Worm (Caenorhabditis elegans): Measurements from ENCODE around the gene C42D4.18.

The C42D4.18 gene

ce11 chrIV:7133983-7134382 is 32.6 kb upstream of the C42D4.18 start, which contains the start of gene mutd-1:
Gene mutd-1 (minus strand): TSS chrIV:7134083.
- 0 out of 2 replicates have a peak, but pooled peaks have one; percentile 15 for TF ChIP-seq nfyb-1 (GFP tag; IDR thresholded peaks at IDR 0.05)
- TF ChIP-seq dox-1 (GFP tag; IDR thresholded peaks at IDR 0.05) = no peak

DNA sequence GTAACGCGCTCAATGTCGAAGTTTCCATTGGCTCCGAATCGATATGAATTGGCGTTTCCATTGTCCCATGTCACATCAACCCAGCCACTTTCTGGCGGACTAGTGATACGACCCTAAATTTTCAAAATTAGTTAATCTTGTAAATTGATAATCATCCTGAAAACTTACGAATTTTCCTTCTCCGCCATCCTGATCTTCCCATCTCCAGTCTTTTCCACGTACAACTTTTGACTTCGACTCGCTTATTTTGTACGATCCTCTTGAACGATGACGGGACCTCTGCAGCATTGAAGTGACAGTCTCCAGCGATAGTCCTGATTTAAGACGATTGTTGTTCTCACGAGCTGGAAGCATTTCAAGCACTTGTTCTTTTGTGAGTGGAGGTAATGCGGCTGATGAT is 27.4 kb upstream of the C42D4.18 start:
- TF ChIP-seq ztf-6 (GFP tag; IDR thresholded peaks at IDR 0.05) (no peak), madf-8 (GFP tag; conservative IDR thresholded peaks at IDR 0.05) (no peak), ztf-26 (tag; optimal IDR thresholded peaks at IDR 0.05) (no peak), hlh-12 (tag; optimal IDR thresholded peaks at IDR 0.05) (no peak)

DNA sequence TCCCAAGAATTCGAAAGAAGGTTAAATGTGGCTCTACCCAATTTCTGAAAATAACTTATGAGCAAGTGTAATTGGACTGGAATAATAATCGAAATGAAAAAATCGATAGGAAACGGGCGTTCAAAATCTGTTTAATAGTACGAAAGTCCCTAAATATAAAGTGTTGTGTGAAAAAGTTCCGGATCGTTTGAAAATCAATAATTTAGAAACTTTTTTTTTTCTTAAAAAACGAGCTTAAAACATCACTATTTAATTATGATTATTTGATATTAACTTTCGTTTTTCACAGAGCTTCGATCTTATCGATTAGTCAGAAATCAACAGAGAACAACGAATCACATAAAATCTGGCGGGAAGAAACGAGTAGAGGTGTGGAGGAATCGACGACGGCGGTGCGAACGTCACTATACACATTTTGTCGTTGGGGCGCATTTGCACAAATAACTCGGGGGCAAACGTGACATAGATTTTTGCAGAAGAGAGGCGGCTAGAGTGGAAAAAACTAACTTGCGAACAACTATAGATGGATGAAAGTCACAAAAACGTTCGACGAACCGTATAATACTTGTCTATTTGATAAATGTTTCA is 21.8 kb upstream of the C42D4.18 start, which contains the start of gene hecd-1:
hecd-1 (minus strand) TSS at position 51 of the 588 bp plus-strand sequence.
- TF ChIP-seq mxl-1 (tag; optimal IDR thresholded peaks at IDR 0.05) (no peak), lsy-27 (tag; optimal IDR thresholded peaks at IDR 0.05; ENCODE audit: borderline replicate concordance, insufficient read depth) (no peak), Y95B8A.8 (GFP tag; IDR thresholded peaks at IDR 0.05) (no peak), attf-3 (GFP tag; conservative IDR thresholded peaks at IDR 0.05) (no peak), sptf-2 (GFP tag; optimal IDR thresholded peaks at IDR 0.05) (no peak), attf-5 (GFP tag; optimal IDR thresholded peaks at IDR 0.05) (peak; percentile 24), let-607 (tag; optimal IDR thresholded peaks at IDR 0.05) (peak in 1 of 2 experiments; percentile 11), bed-2 (GFP tag; IDR thresholded peaks at IDR 0.05) (no peak), ztf-18 (tag; optimal IDR thresholded peaks at IDR 0.05) (no peak), akir-1 (GFP tag; optimal IDR thresholded peaks at IDR 0.05) (no peak), mcd-1 (GFP tag; IDR thresholded peaks at IDR 0.05) (peak; percentile 35), F23B12.7 (tag; optimal IDR thresholded peaks at IDR 0.05; ENCODE audit: insufficient read depth) (peak; percentile 56), snpc-4 (GFP tag; optimal IDR thresholded peaks at IDR 0.05) (no peak), snpc-4 (tag; optimal IDR thresholded peaks at IDR 0.05) (no peak), ccch-3 (GFP tag; optimal IDR thresholded peaks at IDR 0.05) (no peak), madf-8 (GFP tag; conservative IDR thresholded peaks at IDR 0.05) (no peak), pbrm-1 (GFP tag; IDR thresholded peaks at IDR 0.05) (no peak), ceh-58 (GFP tag; IDR thresholded peaks at IDR 0.05) (no peak), K12H6.12 (tag; optimal IDR thresholded peaks at IDR 0.05) (no peak), snpc-1.1 (tag; optimal IDR thresholded peaks at IDR 0.05; ENCODE audit: insufficient read depth) (no peak), ceh-91 (GFP tag; IDR thresholded peaks at IDR 0.05) (no peak), aptf-2 (GFP tag; conservative IDR thresholded peaks at IDR 0.05) (no peak), madf-6 (GFP tag; IDR thresholded peaks at IDR 0.05) (no peak), F52B5.7 (tag; optimal IDR thresholded peaks at IDR 0.05) (no peak), nhr-80 (tag; optimal IDR thresholded peaks at IDR 0.05) (peak; percentile 16), F57A8.1 (GFP tag; optimal IDR thresholded peaks at IDR 0.05) (no peak), somi-1 (GFP tag; optimal IDR thresholded peaks at IDR 0.05) (no peak), ama-1 (optimal IDR thresholded peaks at IDR 0.05) (no peak), ama-1 (GFP tag; optimal IDR thresholded peaks at IDR 0.05) (no peak), C06A6.2 (GFP tag; conservative IDR thresholded peaks at IDR 0.05) (no peak), Y56A3A.18 (GFP tag; IDR thresholded peaks at IDR 0.05) (no peak), ztf-26 (tag; optimal IDR thresholded peaks at IDR 0.05) (no peak)

All from whole organism, young adult.